Fruit fly (Drosophila melanogaster) whole organism, wandering third instar larva: ENCODE results near the gene nkd.

ENCODE experiments used
- CG32264 ChIP-seq: fragments of 200-800 bp; sonication (Bioruptor generic); optimal IDR thresholded peaks from 2 replicates; lab custom pipeline; 2016; ENCODE audit warnings: missing biosample characterization, missing genetic modification characterization
- CrebA ChIP-seq: fragments of 200-800 bp; sonication (Bioruptor generic); optimal IDR thresholded peaks from 2 replicates; lab custom pipeline; 2016; ENCODE audit warnings: missing biosample characterization, mild to moderate bottlenecking, missing genetic modification characterization, borderline replicate concordance
- Dfd ChIP-seq: fragments of >200 bp; optimal IDR thresholded peaks from 2 replicates; lab custom pipeline; 2017; ENCODE audit warnings: missing biosample characterization, missing genetic modification characterization
- Dif ChIP-seq: fragments of 200-275, 200-300 bp; sonication (Bioruptor generic); optimal IDR thresholded peaks from 2 replicates; lab custom pipeline; 2018; ENCODE audit warnings: missing biosample characterization, missing genetic modification characterization; ENCODE audit not compliant: partially characterized antibody
- HLH106 ChIP-seq: fragments of 200-800 bp; optimal IDR thresholded peaks from 3 replicates; lab custom pipeline; 2019; ENCODE audit warnings: missing biosample characterization, mild to moderate bottlenecking, missing genetic modification characterization, moderate library complexity
- Hnf4 ChIP-seq: fragments of 200-800 bp; sonication (Bioruptor generic); optimal IDR thresholded peaks from 2 replicates; lab custom pipeline; 2016; ENCODE audit warnings: missing biosample characterization, mild to moderate bottlenecking, missing genetic modification characterization
- Hr78 ChIP-seq: fragments of >200 bp; optimal IDR thresholded peaks from 2 replicates; lab custom pipeline; 2017; ENCODE audit warnings: missing biosample characterization, missing genetic modification characterization
- Hr83 ChIP-seq: fragments of 200-300 bp; sonication (Bioruptor generic); optimal IDR thresholded peaks from 2 replicates; lab custom pipeline; 2016; ENCODE audit warnings: missing biosample characterization, mild to moderate bottlenecking, missing genetic modification characterization, moderate library complexity; ENCODE audit not compliant: poor library complexity, severe bottlenecking
- Jra ChIP-seq: sonication (Bioruptor generic); optimal IDR thresholded peaks from 2 replicates; lab custom pipeline; 2016; ENCODE audit warnings: missing biosample characterization, missing genetic modification characterization
- Mio ChIP-seq: sonication (Bioruptor generic); optimal IDR thresholded peaks from 2 replicates; lab custom pipeline; 2016; ENCODE audit warnings: missing biosample characterization, missing genetic modification characterization
- Myc ChIP-seq: fragments of >200 bp; optimal IDR thresholded peaks from 2 replicates; lab custom pipeline; 2017
- OdsH ChIP-seq: fragments of 200-800 bp; sonication (Bioruptor generic); optimal IDR thresholded peaks from 2 replicates; lab custom pipeline; 2016; ENCODE audit warnings: missing biosample characterization, mild to moderate bottlenecking, missing genetic modification characterization
- Rel ChIP-seq, 2 experiments: fragments of 200-800 bp; sonication (Bioruptor generic) in 1 of 2; optimal IDR thresholded peaks; 2 replicates in 1 of 2; 3 replicates in 1 of 2; lab custom pipeline; 2016 to 2019; ENCODE audit warnings: mild to moderate bottlenecking in 2 of 2, missing biosample characterization in 2 of 2, missing genetic modification characterization in 2 of 2, moderate library complexity in 1 of 2
- Sp1 ChIP-seq: fragments of 200-800 bp; sonication (Bioruptor generic); optimal IDR thresholded peaks from 3 replicates; lab custom pipeline; 2019; ENCODE audit warnings: missing biosample characterization, mild to moderate bottlenecking, missing genetic modification characterization, moderate library complexity
- Vsx2 ChIP-seq: fragments of 200-300, 225-300 bp; sonication (Bioruptor generic); optimal IDR thresholded peaks from 2 replicates; lab custom pipeline; 2018; ENCODE audit warnings: missing biosample characterization, missing genetic modification characterization; ENCODE audit not compliant: partially characterized antibody
- br ChIP-seq: fragments of 200-800 bp; sonication (Bioruptor generic); optimal IDR thresholded peaks from 2 replicates; lab custom pipeline; 2016; ENCODE audit warnings: missing biosample characterization, missing genetic modification characterization
- brk ChIP-seq: fragments of 200-800 bp; sonication (Bioruptor generic); optimal IDR thresholded peaks from 2 replicates; lab custom pipeline; 2016; ENCODE audit warnings: missing biosample characterization, mild to moderate bottlenecking, missing genetic modification characterization
- dl ChIP-seq, 2 experiments: fragments of 175-275, 200-275 bp in 1 of 2; fragments of 200-275 bp in 1 of 2; sonication (Bioruptor generic); optimal IDR thresholded peaks; lab custom pipeline; 2018; ENCODE audit warnings: mild to moderate bottlenecking in 2 of 2, missing biosample characterization in 2 of 2, missing genetic modification characterization in 2 of 2, moderate library complexity in 2 of 2; ENCODE audit not compliant: partially characterized antibody in 2 of 2, insufficient read depth in 1 of 2
- dmrt93B ChIP-seq: fragments of 200-800 bp; sonication (Bioruptor generic); optimal IDR thresholded peaks from 2 replicates; lab custom pipeline; 2018; ENCODE audit warnings: missing biosample characterization, mild to moderate bottlenecking, missing genetic modification characterization
- dsf ChIP-seq: sonication (Bioruptor generic); optimal IDR thresholded peaks from 2 replicates; lab custom pipeline; 2016; ENCODE audit warnings: missing biosample characterization, missing genetic modification characterization, borderline replicate concordance
- foxo ChIP-seq, 2 experiments: fragments of 200-800 bp; sonication (Bioruptor generic); optimal IDR thresholded peaks; 2 replicates in 1 of 2; 3 replicates in 1 of 2; lab custom pipeline; 2016 to 2017; ENCODE audit warnings: missing biosample characterization in 2 of 2, missing genetic modification characterization in 2 of 2
- h ChIP-seq: fragments of 200-800 bp; sonication (Bioruptor generic); optimal IDR thresholded peaks from 3 replicates; lab custom pipeline; 2016; ENCODE audit warnings: missing biosample characterization, mild to moderate bottlenecking, missing genetic modification characterization
- jim ChIP-seq: fragments of 175-275, 200-325 bp; sonication (Bioruptor generic); optimal IDR thresholded peaks from 2 replicates; lab custom pipeline; 2016; ENCODE audit warnings: missing biosample characterization, mild to moderate bottlenecking, missing genetic modification characterization
- pan ChIP-seq: fragments of >200 bp; optimal IDR thresholded peaks from 2 replicates; lab custom pipeline; 2017
- rgr ChIP-seq: fragments of 200-800 bp; sonication (Bioruptor generic); optimal IDR thresholded peaks from 3 replicates; lab custom pipeline; 2016; ENCODE audit warnings: missing biosample characterization, mild to moderate bottlenecking, missing genetic modification characterization
- sage ChIP-seq: fragments of 200-800 bp; sonication (Bioruptor generic); optimal IDR thresholded peaks from 2 replicates; lab custom pipeline; 2016; ENCODE audit warnings: missing biosample characterization, mild to moderate bottlenecking, missing genetic modification characterization
- sv ChIP-seq: fragments of 200-800 bp; sonication (Bioruptor generic); optimal IDR thresholded peaks from 3 replicates; lab custom pipeline; 2016; ENCODE audit warnings: missing biosample characterization, missing genetic modification characterization
- tai ChIP-seq: sonication (Bioruptor generic); optimal IDR thresholded peaks from 2 replicates; lab custom pipeline; 2016; ENCODE audit warnings: missing biosample characterization, missing genetic modification characterization
- usp ChIP-seq: fragments of >200 bp; optimal IDR thresholded peaks from 2 replicates; lab custom pipeline; 2017; ENCODE audit warnings: missing biosample characterization, missing genetic modification characterization
- woc ChIP-seq: sonication (Bioruptor generic); optimal IDR thresholded peaks from 2 replicates; lab custom pipeline; 2016; ENCODE audit warnings: missing biosample characterization, mild to moderate bottlenecking, missing genetic modification characterization

Gene nkd

DNA sequence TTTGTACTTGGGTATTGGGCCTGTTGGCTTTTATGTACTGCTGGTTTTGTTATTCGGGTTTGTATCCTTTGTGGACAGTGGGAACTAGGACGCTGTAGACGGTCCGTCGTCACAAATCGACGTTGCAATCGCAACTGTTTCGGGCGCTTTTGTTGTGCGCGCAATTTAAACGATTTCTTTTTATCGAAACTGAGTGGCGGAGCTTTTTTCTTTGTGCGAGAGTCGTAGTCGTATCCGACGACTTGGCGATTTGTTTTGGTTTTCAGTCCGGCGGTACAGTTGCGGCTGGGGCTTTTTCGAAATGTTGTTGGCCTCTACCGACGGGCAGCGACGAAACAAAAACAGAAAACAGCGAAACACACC lies 49.6 kb downstream of the nkd start:
- TF ChIP-seq Rel (GFP tag; optimal IDR thresholded peaks at IDR 0.05; lab: Kevin White, UChicago) (no peak), Rel (tag; optimal IDR thresholded peaks at IDR 0.05; lab: Kevin White, UChicago) (peak; percentile 88), dl (GFP tag; optimal IDR thresholded peaks at IDR 0.05; lab: Kevin White, UChicago; ENCODE audit: insufficient read depth in 1 of 2, partially characterized antibody in 2 of 2) (no peak), CrebA (GFP tag; lab: Kevin White, UChicago) (peak; percentile 70), HLH106 (no peak), Mio (GFP tag; lab: Kevin White, UChicago) (no peak), dmrt93B (GFP tag; lab: Kevin White, UChicago) (no peak), usp (no peak), sv (GFP tag; lab: Kevin White, UChicago) (no peak), pan (lab: Kevin White, UChicago) (no peak), Hr78 (no peak), rgr (GFP tag; lab: Kevin White, UChicago) (no peak), Hr83 (GFP tag; lab: Kevin White, UChicago) (peak; percentile 15)
- TF ChIP-seq, all 38 proteins: peak for 3

DNA sequence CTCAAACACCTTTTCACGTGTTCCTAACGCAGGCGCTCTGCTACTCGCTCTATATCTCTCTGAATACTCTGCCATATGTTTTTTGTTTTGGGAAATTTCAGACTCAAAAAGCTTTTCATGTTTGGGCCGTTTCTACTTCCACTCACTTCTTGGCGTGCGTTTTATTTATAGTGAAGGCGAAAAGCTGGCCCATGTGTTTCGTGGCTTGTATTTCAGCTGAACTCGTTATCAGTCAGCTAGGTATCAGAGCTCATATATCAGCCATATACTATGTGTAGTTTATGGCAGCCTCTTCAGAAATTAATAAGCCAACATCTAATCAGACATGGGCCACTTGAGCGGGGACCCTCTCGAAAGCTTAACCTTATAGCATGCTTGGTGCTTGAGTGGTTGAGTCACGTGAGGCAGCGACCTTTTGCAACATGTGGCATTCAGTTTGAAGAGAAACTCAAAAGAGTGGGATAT lies 50.7 kb downstream of the nkd start:
- no peak for TF ChIP-seq h
- TF ChIP-seq sage (GFP tag; lab: Kevin White, UChicago), result no peak
- TF ChIP-seq Sp1 (GFP tag; lab: Kevin White, UChicago), result peak; percentile 5
- peak; percentile 1 for TF ChIP-seq rgr (GFP tag; lab: Kevin White, UChicago)

DNA sequence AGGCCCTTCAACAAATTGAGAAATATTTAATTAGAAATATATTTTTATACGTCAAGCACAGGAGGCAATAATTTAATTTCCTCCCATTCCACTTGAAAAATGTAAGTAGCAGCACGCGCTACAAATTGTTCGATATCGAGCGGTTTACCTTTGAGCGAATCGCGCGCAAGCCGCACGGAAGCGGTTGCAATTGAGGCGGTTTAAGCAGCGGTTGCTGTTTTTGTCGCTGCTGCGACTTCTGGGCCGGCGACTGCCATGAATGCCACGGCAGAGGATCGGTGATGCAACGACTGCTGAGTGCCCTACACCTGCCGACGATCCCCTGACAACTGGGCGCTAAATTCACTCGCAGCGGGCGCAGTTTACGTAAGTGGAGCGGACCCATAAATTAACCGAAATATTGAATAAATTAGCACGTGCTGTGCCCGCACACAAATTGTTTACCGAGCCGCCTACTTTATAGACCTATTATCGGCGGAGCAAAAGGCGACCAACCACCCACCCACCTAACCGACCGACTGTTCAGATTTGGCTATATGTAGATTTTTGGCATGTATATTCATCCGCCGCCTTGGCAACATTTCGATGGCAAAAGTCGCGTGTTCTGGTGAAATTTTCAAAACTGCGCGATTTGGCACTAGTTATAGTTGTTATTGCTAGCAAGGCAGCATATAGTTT lies 51.5 kb downstream of the nkd start:
- TF ChIP-seq Myc (peak; percentile 49), rgr (GFP tag; lab: Kevin White, UChicago) (no peak)
- TF ChIP-seq, all 38 proteins: peak for 1

DNA sequence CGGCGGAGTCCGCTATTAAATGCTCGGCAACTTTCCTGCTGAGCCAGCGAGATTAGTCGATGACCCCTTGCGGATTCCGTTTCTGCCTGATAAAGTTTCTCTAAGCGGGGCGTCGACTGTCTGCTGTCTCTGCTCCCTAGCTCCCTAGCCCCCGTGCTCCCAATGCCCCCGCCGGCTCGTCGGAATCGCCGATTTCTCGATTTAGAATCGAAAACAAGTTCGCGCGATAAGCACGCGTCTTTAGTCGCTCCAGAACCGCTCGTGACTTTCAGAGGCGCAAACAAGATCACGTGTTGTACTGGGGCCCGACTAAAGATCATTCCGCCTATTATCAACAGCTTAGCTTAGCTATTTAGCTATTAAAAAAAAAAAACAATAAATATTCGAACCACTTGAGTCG lies 52.4 kb downstream of the nkd start:
- TF ChIP-seq Myc (peak; percentile 63), sage (GFP tag; lab: Kevin White, UChicago) (no peak), tai (GFP tag; lab: Kevin White, UChicago) (no peak), Hnf4 (no peak), br (GFP tag; lab: Kevin White, UChicago) (no peak), jim (GFP tag; lab: Kevin White, UChicago) (no peak)

DNA sequence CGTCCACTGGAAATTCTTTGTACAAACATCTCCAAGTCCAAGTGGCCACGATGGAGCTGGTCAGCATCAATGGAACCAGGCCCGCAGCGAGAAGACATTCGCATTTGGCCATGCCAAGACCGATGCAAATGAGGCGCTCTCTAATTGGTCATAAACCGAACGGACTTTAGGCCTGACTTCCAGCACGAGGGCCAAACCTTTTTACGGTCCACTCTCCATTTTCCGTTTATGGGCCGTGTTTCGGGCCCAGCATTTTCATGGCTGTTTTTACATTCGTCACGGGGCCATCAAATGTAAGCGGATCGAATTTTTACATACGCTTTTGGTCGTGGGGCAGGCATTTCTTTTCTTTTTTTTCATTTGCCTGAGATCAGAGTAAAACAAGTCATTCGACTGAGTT lies 55.6 kb downstream of the nkd start, which contains the start of gene CG34256:
Gene CG34256, minus strand, starts transcription at position 205 of the 400 bp plus-strand sequence.
- TF ChIP-seq brk (GFP tag; lab: Kevin White, UChicago) (no peak), Vsx2 (GFP tag; lab: Kevin White, UChicago) (no peak), Myc (no peak), usp (no peak), woc (GFP tag; lab: Kevin White, UChicago) (no peak), Dfd (GFP tag; lab: Kevin White, UChicago) (no peak), foxo (GFP tag; optimal IDR thresholded peaks at IDR 0.05; lab: Kevin White, UChicago) (no peak), dsf (GFP tag; lab: Kevin White, UChicago) (no peak), CG32264 (no peak), OdsH (no peak), Hnf4 (no peak), Dif (no peak), Jra (GFP tag; lab: Kevin White, UChicago) (no peak)
- TF ChIP-seq, all 38 proteins: peak for 0
